Worm (Caenorhabditis elegans) whole organism, L1 larva: Measurements from ENCODE around the gene C47E8.1.

Source experiments
- C04F5.9 ChIP-seq: sonication (generic microtip); optimal IDR thresholded peaks from 2 replicates; lab custom pipeline; 2016; ENCODE audit warnings: missing genetic modification characterization, missing compliant biosample characterization
- Y116A8C.19 ChIP-seq: sonication (generic microtip); optimal IDR thresholded peaks from 2 replicates; lab custom pipeline; 2016; ENCODE audit warnings: missing compliant biosample characterization, missing genetic modification characterization, borderline replicate concordance
- aha-1 ChIP-seq: fragments of 150-350 bp; optimal IDR thresholded peaks from 2 replicates; lab custom pipeline; 2014; ENCODE audit warnings: missing biosample characterization, missing genetic modification characterization
- aly-2 ChIP-seq: fragments of 150-350 bp; optimal IDR thresholded peaks from 2 replicates; lab custom pipeline; 2014; ENCODE audit warnings: missing biosample characterization, missing genetic modification characterization
- ces-1 ChIP-seq: fragments of 150-350 bp; optimal IDR thresholded peaks from 2 replicates; lab custom pipeline; 2014; ENCODE audit warnings: missing biosample characterization, missing genetic modification reagents, missing genetic modification characterization
- dpl-1 ChIP-seq, 3 experiments: fragments of 150-350 bp in 2 of 3; sonication (generic microtip) in 1 of 3; optimal IDR thresholded peaks; 2 replicates each; lab custom pipeline; 2014 to 2017; ENCODE audit warnings: missing biosample characterization in 3 of 3, missing genetic modification characterization in 3 of 3, missing genetic modification reagents in 3 of 3
- dsc-1 ChIP-seq: sonication (generic microtip); optimal IDR thresholded peaks from 2 replicates; lab custom pipeline; 2016; ENCODE audit warnings: mild to moderate bottlenecking, missing genetic modification characterization, missing compliant biosample characterization
- efl-1 ChIP-seq, 4 experiments: fragments of 150-350 bp; optimal IDR thresholded peaks in 3 of 4; peaks in 1 of 4; 1 replicate in 1 of 4; 2 replicates in 3 of 4; lab custom pipeline; 2014; ENCODE audit warnings: missing biosample characterization in 2 of 4, missing genetic modification characterization in 2 of 4, missing genetic modification reagents in 2 of 4
- efl-3 ChIP-seq: fragments of 200-800 bp; sonication (Bioruptor generic); optimal IDR thresholded peaks from 2 replicates; lab custom pipeline; 2018; ENCODE audit warnings: mild to moderate bottlenecking, missing genetic modification characterization, missing compliant biosample characterization
- egl-13 ChIP-seq: sonication (generic microtip); optimal IDR thresholded peaks from 2 replicates; lab custom pipeline; 2016; ENCODE audit warnings: missing genotype, missing genetic modification reagents, missing genetic modification characterization, missing compliant biosample characterization
- fkh-10 ChIP-seq: sonication (generic microtip); optimal IDR thresholded peaks from 2 replicates; lab custom pipeline; 2017; ENCODE audit warnings: missing biosample characterization, missing genetic modification reagents, missing genetic modification characterization
- fkh-8 ChIP-seq: sonication (generic microtip); optimal IDR thresholded peaks from 2 replicates; lab custom pipeline; 2016; ENCODE audit warnings: mild to moderate bottlenecking, missing genetic modification characterization, missing compliant biosample characterization
- irx-1 ChIP-seq: sonication (generic microtip); optimal IDR thresholded peaks from 2 replicates; lab custom pipeline; 2016; ENCODE audit warnings: missing genetic modification characterization, missing compliant biosample characterization
- lin-13 ChIP-seq: fragments of 150-350 bp; optimal IDR thresholded peaks from 2 replicates; lab custom pipeline; 2014; ENCODE audit warnings: missing biosample characterization, missing genetic modification reagents, missing genetic modification characterization
- lin-35 ChIP-seq, 2 experiments: fragments of 150-350 bp; optimal IDR thresholded peaks; 2 replicates each; lab custom pipeline; 2014; ENCODE audit warnings: missing biosample characterization in 2 of 2, missing genetic modification characterization in 2 of 2, missing genetic modification reagents in 2 of 2
- lir-3 ChIP-seq: sonication (generic microtip); optimal IDR thresholded peaks from 2 replicates; lab custom pipeline; 2016; ENCODE audit warnings: mild to moderate bottlenecking, missing genetic modification characterization, moderate library complexity, missing compliant biosample characterization; ENCODE audit not compliant: poor library complexity
- mdl-1 ChIP-seq, 2 experiments: fragments of 150-350 bp; optimal IDR thresholded peaks; 2 replicates each; lab custom pipeline; 2014 to 2017; ENCODE audit warnings: missing biosample characterization in 2 of 2, missing genetic modification characterization in 2 of 2, inconsistent platforms in 1 of 2
- mef-2 ChIP-seq: fragments of 150-350 bp; optimal IDR thresholded peaks from 2 replicates; lab custom pipeline; 2014; ENCODE audit warnings: missing biosample characterization, missing genetic modification characterization
- nhr-11 ChIP-seq: fragments of 150-350 bp; optimal IDR thresholded peaks from 2 replicates; lab custom pipeline; 2014; ENCODE audit warnings: missing biosample characterization, missing genetic modification characterization
- nhr-47 ChIP-seq: sonication (generic microtip); optimal IDR thresholded peaks from 2 replicates; lab custom pipeline; 2016; ENCODE audit warnings: mild to moderate bottlenecking, missing genetic modification characterization, moderate library complexity, missing compliant biosample characterization
- nhr-71 ChIP-seq: sonication (generic microtip); optimal IDR thresholded peaks from 2 replicates; lab custom pipeline; 2016; ENCODE audit warnings: mild to moderate bottlenecking, missing genetic modification characterization, moderate library complexity, missing compliant biosample characterization
- nhr-77 ChIP-seq: fragments of 150-350 bp; optimal IDR thresholded peaks from 2 replicates; lab custom pipeline; 2014; ENCODE audit warnings: missing biosample characterization, missing genetic modification characterization
- nhr-85 ChIP-seq: sonication (generic microtip); peaks from one replicate; lab custom pipeline; 2016; ENCODE audit warnings: missing genetic modification characterization, inconsistent platforms, missing compliant biosample characterization
- pag-3 ChIP-seq: sonication (generic microtip); optimal IDR thresholded peaks from 2 replicates; lab custom pipeline; 2017; ENCODE audit warnings: missing genetic modification characterization, mild to moderate bottlenecking, missing compliant biosample characterization, antibody characterized with exemption, borderline replicate concordance; ENCODE audit not compliant: insufficient read depth
- pax-3 ChIP-seq: fragments of 200-800 bp; sonication (Bioruptor generic); optimal IDR thresholded peaks from 2 replicates; lab custom pipeline; 2018; ENCODE audit warnings: mild to moderate bottlenecking, missing genetic modification characterization, moderate library complexity, missing compliant biosample characterization
- rnt-1 ChIP-seq: sonication (generic microtip); optimal IDR thresholded peaks from 2 replicates; lab custom pipeline; 2016; ENCODE audit warnings: mild to moderate bottlenecking, missing genetic modification characterization, moderate library complexity, missing compliant biosample characterization
- snu-23 ChIP-seq: sonication (generic microtip); optimal IDR thresholded peaks from 2 replicates; lab custom pipeline; 2016; ENCODE audit warnings: missing genetic modification characterization, missing compliant biosample characterization
- sup-37 ChIP-seq: fragments of 200-800 bp; sonication (Bioruptor generic); optimal IDR thresholded peaks from 2 replicates; lab custom pipeline; 2018; ENCODE audit warnings: mild to moderate bottlenecking, missing genetic modification characterization, missing compliant biosample characterization
- tlp-1 ChIP-seq: fragments of 150-350 bp; optimal IDR thresholded peaks from 2 replicates; lab custom pipeline; 2014; ENCODE audit warnings: missing biosample characterization, missing genetic modification characterization
- xbp-1 ChIP-seq: sonication (generic microtip); optimal IDR thresholded peaks from 2 replicates; lab custom pipeline; 2016; ENCODE audit warnings: missing genetic modification characterization, missing compliant biosample characterization
- zag-1 ChIP-seq: fragments of 150-350 bp; optimal IDR thresholded peaks from 2 replicates; lab custom pipeline; 2014; ENCODE audit warnings: missing biosample characterization, missing genetic modification characterization
- ztf-4 ChIP-seq: fragments of 150-350 bp; optimal IDR thresholded peaks from 2 replicates; lab custom pipeline; 2014; ENCODE audit warnings: missing biosample characterization, missing genetic modification characterization

The C47E8.1 gene

ce11 chrV:14688097-14688912, 22.5 kb downstream of the C47E8.1 start, which contains the start of gene C47E8.11 (continued):
- TF ChIP-seq pag-3 (tag; lab: Kevin White, UChicago) (peak; percentile 18), nhr-47 (peak; percentile 48), xbp-1 (peak; percentile 12), dsc-1 (peak; percentile 38), pax-3 (peak; percentile 65), lin-35 (GFP tag; optimal IDR thresholded peaks at IDR 0.05; lab: Kevin White, UChicago) (peak; percentile 24 to 62), efl-3 (GFP tag; lab: Kevin White, UChicago) (no peak), rnt-1 (peak; percentile 41), ztf-4 (peak; percentile 49), fkh-10 (GFP tag; lab: Kevin White, UChicago) (no peak), dpl-1 (GFP tag; optimal IDR thresholded peaks at IDR 0.05; lab: Kevin White, UChicago) (no peak), aha-1 (peak; percentile 20), sup-37 (no peak), Y116A8C.19 (tag; lab: Kevin White, UChicago) (no peak), irx-1 (no peak), egl-13 (tag; lab: Kevin White, UChicago) (peak; percentile 5), nhr-71 (peak; percentile 69), efl-1 (optimal IDR thresholded peaks at IDR 0.05; lab: Kevin White, UChicago) (no peak), efl-1 (GFP tag; optimal IDR thresholded peaks at IDR 0.05 in 1 of 2; lab: Kevin White, UChicago) (peak; percentile 13 to 68), snu-23 (GFP tag; lab: Kevin White, UChicago) (peak; percentile 67), lin-13 (peak; percentile 25), aly-2 (tag; lab: Kevin White, UChicago) (peak; percentile 100), mdl-1 (tag; optimal IDR thresholded peaks at IDR 0.05; lab: Kevin White, UChicago) (no peak)

DNA sequence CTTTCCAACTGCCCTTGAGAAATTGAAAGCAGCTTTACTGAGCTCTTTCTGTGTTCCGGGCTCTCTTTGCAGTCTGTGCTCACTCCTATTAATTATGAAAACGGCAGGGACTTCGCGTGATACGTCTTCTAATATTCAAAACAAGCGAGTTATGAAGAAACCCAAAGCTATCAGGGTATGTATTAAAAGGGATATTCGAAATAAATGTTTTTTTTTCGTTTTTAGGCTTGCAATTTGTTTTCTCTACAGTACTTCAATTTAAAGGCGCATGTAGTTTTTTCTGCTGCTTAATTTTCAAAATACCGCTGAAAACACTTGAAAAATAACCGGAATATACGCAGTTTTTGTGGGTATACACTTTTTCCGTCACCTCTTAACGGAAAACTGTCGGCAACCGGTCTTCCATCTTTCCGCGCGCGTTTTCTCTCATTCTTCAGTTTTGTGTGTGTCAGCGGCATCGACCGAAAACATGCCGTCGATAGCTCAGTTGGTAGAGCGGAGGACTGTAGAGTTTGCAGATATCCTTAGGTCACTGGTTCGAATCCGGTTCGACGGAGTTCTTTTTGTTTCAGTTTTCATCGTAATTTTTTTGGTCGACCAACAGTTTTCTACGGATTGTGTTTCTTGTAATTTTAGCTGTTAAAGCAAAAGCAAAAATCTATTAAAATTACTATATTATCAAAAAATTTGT, 23.4 kb downstream of the C47E8.1 start, which contains the start of gene gasr-8:
gasr-8 (plus strand) TSS at position 51 of the 691 bp plus-strand sequence.
- TF ChIP-seq fkh-8 (tag; lab: Kevin White, UChicago) (peak; percentile 54), lin-35 (GFP tag; optimal IDR thresholded peaks at IDR 0.05; lab: Kevin White, UChicago) (peak in 1 of 2 experiments; percentile 16), nhr-85 (peak; percentile 20), C04F5.9 (tag; lab: Kevin White, UChicago) (no peak), efl-1 (optimal IDR thresholded peaks at IDR 0.05; lab: Kevin White, UChicago) (no peak), efl-1 (GFP tag; optimal IDR thresholded peaks at IDR 0.05 in 1 of 2; lab: Kevin White, UChicago) (peak in 1 of 2 experiments; percentile 41), dpl-1 (GFP tag; optimal IDR thresholded peaks at IDR 0.05; lab: Kevin White, UChicago) (no peak)
- TF ChIP-seq, all 84 proteins: peak for 4

- TF ChIP-seq ces-1 (GFP tag; lab: Kevin White, UChicago) (no peak), lir-3 (tag; lab: Kevin White, UChicago) (no peak), rnt-1 (peak; percentile 22), tlp-1 (tag; lab: Kevin White, UChicago) (no peak), nhr-11 (tag; lab: Kevin White, UChicago) (no peak), mef-2 (tag; lab: Kevin White, UChicago) (no peak), efl-3 (GFP tag; lab: Kevin White, UChicago) (no peak), nhr-77 (tag; lab: Kevin White, UChicago) (no peak), zag-1 (no peak), irx-1 (no peak), egl-13 (tag; lab: Kevin White, UChicago) (no peak), pag-3 (tag; lab: Kevin White, UChicago) (peak; percentile 71)
These were observed 29.9 kb downstream of the C47E8.1 start for ce11 chrV:14695713-14696112.
